Fruit fly (Drosophila melanogaster): Measurements from ENCODE around the gene Pdk1.
A peak's percentile ranks its signal among the peaks of the same experiment; 100 is the strongest.

DNA sequence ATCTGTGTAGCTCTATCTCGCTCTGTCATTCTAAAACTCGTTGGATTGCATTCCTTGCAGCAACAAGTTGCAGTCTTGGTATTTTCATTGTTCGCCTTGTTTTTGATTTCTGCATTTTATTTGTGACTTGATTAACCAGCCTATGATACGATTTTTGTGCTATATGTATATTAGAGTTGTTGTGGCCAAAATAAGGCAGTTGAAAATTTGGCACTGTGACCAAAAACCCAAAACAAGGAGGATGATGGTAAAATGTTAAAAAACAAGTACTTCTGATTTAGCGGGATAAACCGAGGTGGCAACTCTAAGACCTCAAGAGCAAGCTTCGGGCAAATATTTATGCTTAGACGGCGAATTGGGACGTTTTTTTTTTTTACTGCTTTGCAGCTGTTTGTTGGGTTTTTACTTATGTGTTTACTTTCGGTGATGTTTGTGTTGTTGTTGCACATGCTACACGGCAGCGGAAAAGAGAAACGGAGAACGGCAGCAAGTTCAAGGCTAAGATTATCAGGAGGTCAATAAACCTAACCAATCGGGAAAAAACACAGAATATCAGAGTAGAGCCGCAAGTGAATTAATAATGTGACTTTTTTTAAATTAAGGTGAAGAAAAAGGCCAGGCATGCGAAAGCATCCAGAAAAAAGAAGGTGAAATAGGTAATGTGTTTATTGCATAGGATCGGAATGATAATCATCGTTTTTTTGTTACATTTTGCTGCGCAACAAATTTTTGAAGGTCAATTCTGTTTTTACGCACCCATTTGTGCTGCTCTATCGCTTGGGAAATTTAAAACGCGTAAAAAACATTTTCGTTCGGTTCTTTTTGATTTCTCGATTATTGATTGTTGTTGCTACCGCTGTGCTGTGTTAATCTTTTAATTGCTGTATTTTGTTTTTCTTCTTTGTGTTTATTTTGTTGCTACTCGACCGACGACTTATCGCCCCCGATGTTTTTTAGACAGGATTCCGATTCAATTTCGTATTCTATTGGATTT, 10.6 kb downstream of the Pdk1 start:
- peak; percentile 61 for TF ChIP-seq fru (GFP tag; optimal IDR thresholded peaks at IDR 0.05)
- TF ChIP-seq Dfd (GFP tag; optimal IDR thresholded peaks at IDR 0.05): no peak
- peak in 1 of 2 experiments; percentile 48 for TF ChIP-seq foxo (GFP tag; optimal IDR thresholded peaks at IDR 0.05)
- no peak for TF ChIP-seq Abd-B (GFP tag; optimal IDR thresholded peaks at IDR 0.05)
- TF ChIP-seq br (GFP tag; optimal IDR thresholded peaks at IDR 0.05): peak; percentile 39
- TF ChIP-seq ey (GFP tag; optimal IDR thresholded peaks at IDR 0.05): peak; percentile 53
- TF ChIP-seq Hr78 (GFP tag; optimal IDR thresholded peaks at IDR 0.05): no peak
- TF ChIP-seq CG9705 (GFP tag; optimal IDR thresholded peaks at IDR 0.05): no peak

Measured in whole organism, wandering third instar larva.